Fruit fly (Drosophila melanogaster): Measurements from ENCODE around the gene CG10681.

Gene CG10681

DNA sequence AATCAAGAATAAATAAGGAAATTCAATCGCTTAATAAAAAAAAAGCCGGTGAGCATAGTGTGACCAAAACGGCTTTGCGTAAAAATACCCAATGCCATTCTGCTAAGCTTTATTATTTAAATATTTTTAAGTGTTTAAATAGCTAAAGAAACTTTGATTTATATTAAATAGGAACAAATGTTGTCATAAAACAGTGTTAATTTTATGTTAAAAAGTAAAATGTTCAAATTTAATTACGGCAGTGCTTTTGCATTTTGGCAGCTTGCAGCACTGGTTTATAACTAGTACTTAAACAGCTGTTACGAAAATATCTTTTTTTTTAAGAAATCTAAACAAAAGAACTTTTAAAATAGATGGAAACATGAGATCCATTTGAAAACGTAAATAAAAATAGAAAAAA lies at the start of gene CG10681, which contains the start of gene CG10638 (continued):
- TF ChIP-seq Med (GFP tag) (peak; percentile 79), CG10209 (GFP tag; optimal IDR thresholded peaks at IDR 0.05) (peak; percentile 31), CG10979 (tag; optimal IDR thresholded peaks at IDR 0.05) (peak; percentile 12), CG6689 (GFP tag; IDR thresholded peaks at IDR 0.05) (no peak), PHDP (tag; optimal IDR thresholded peaks at IDR 0.05) (peak; percentile 65), Pdp1 (GFP tag; optimal IDR thresholded peaks at IDR 0.05) (peak; percentile 22 to 51), D19A (tag; optimal IDR thresholded peaks at IDR 0.05) (peak; percentile 34), CG2678 (tag; optimal IDR thresholded peaks at IDR 0.05) (peak; percentile 46), dpn (GFP tag; optimal IDR thresholded peaks at IDR 0.05) (peak in 1 of 2 experiments; percentile 50), CG3995 (GFP tag; optimal IDR thresholded peaks at IDR 0.05) (peak; percentile 4), Elba2 (GFP tag; optimal IDR thresholded peaks at IDR 0.05) (no peak), hkb (optimal IDR thresholded peaks at IDR 0.05) (no peak), hkb (GFP tag; IDR thresholded peaks at IDR 0.05) (peak; percentile 44; the same call in 1 of the 2 replicates), Vsx1 (GFP tag; optimal IDR thresholded peaks at IDR 0.05) (peak; percentile 56), Dad (GFP tag; optimal IDR thresholded peaks at IDR 0.05) (no peak), CG4617 (GFP tag; optimal IDR thresholded peaks at IDR 0.05; ENCODE audit: borderline replicate concordance) (peak; percentile 63), ato (GFP tag; IDR thresholded peaks at IDR 0.05; ENCODE audit: partially characterized antibody) (no peak), CG13123 (GFP tag; optimal IDR thresholded peaks at IDR 0.05) (no peak), Dbx (GFP tag; IDR thresholded peaks at IDR 0.05) (no peak), tgo (GFP tag; IDR thresholded peaks at IDR 0.05) (no peak), dysf (GFP tag; IDR thresholded peaks at IDR 0.05) (no peak), mld (GFP tag; IDR thresholded peaks at IDR 0.05; ENCODE audit: partially characterized antibody) (no peak), CG14710 (tag; optimal IDR thresholded peaks at IDR 0.05) (peak; percentile 81), Scr (GFP tag; IDR thresholded peaks at IDR 0.05; ENCODE audit: partially characterized antibody) (0 out of 2 replicates have a peak, but pooled peaks have one; percentile 11), CG1602 (GFP tag; optimal IDR thresholded peaks at IDR 0.05) (peak; percentile 14), Dp (GFP tag; optimal IDR thresholded peaks at IDR 0.05) (peak; percentile 49), MTF-1 (GFP tag; optimal IDR thresholded peaks at IDR 0.05; ENCODE audit: borderline replicate concordance) (no peak), vvl (GFP tag; IDR thresholded peaks at IDR 0.05) (peak; percentile 50), dmrt11E (tag; optimal IDR thresholded peaks at IDR 0.05) (peak; percentile 8), CG13424 (tag; optimal IDR thresholded peaks at IDR 0.05) (peak; percentile 42), sd (tag; optimal IDR thresholded peaks at IDR 0.05) (no peak), CG3281 (GFP tag; optimal IDR thresholded peaks at IDR 0.05) (peak; percentile 23), ssp (GFP tag; IDR thresholded peaks at IDR 0.05) (no peak), fd3F (GFP tag; optimal IDR thresholded peaks at IDR 0.05) (no peak), zen (tag; optimal IDR thresholded peaks at IDR 0.05) (peak; percentile 8), sens-2 (GFP tag; IDR thresholded peaks at IDR 0.05) (no peak), repo (GFP tag; optimal IDR thresholded peaks at IDR 0.05) (no peak), gfzf (GFP tag; optimal IDR thresholded peaks at IDR 0.05) (peak; percentile 68), grau (tag; optimal IDR thresholded peaks at IDR 0.05) (peak; percentile 53), CG31441 (GFP tag; IDR thresholded peaks at IDR 0.05) (peak; percentile 50), CG10431 (GFP tag; optimal IDR thresholded peaks at IDR 0.05) (peak; percentile 34), btn (GFP tag; optimal IDR thresholded peaks at IDR 0.05) (no peak), CG11696 (GFP tag; IDR thresholded peaks at IDR 0.05) (no peak), CHES-1-like (GFP tag; optimal IDR thresholded peaks at IDR 0.05) (peak; percentile 3), unpg (GFP tag; optimal IDR thresholded peaks at IDR 0.05) (peak; percentile 54), CG7372 (GFP tag; IDR thresholded peaks at IDR 0.05) (no peak), B-H2 (GFP tag; optimal IDR thresholded peaks at IDR 0.05) (peak; percentile 43), CG6765 (GFP tag; optimal IDR thresholded peaks at IDR 0.05) (no peak), CG13624 (GFP tag; optimal IDR thresholded peaks at IDR 0.05) (peak; percentile 16), CG8290 (GFP tag; optimal IDR thresholded peaks at IDR 0.05) (peak; percentile 71), CG8290 (tag; optimal IDR thresholded peaks at IDR 0.05) (no peak)
